Fruit fly (Drosophila melanogaster) whole organism, prepupa: ENCODE results near the gene Septin4.

Experiments
- CG15336 ChIP-seq: fragments of 200-800 bp; sonication (Bioruptor generic); IDR thresholded peaks from 2 replicates; pipeline ENCODE4 v1.3.6; 2022; ENCODE audit warnings: missing biosample characterization, missing genetic modification characterization
- CG34406 ChIP-seq: fragments of 200-800 bp; sonication (Bioruptor generic); optimal IDR thresholded peaks from 3 replicates; lab custom pipeline; 2016; ENCODE audit warnings: missing biosample characterization, missing genetic modification characterization
- CG7368 ChIP-seq: fragments of 200-800 bp; sonication (Bioruptor generic); optimal IDR thresholded peaks from 3 replicates; lab custom pipeline; 2016; ENCODE audit warnings: missing biosample characterization, missing genetic modification characterization
- Eip93F ChIP-seq: fragments of 200-800 bp; sonication (Bioruptor generic); optimal IDR thresholded peaks from 2 replicates; lab custom pipeline; 2016; ENCODE audit warnings: missing biosample characterization, mild to moderate bottlenecking, missing genetic modification characterization
- Ets96B ChIP-seq: fragments of 200-800 bp; optimal IDR thresholded peaks from 2 replicates; lab custom pipeline; 2019; ENCODE audit warnings: missing biosample characterization, mild to moderate bottlenecking, missing genetic modification characterization, moderate library complexity
- Lpt ChIP-seq: fragments of 200-800 bp; sonication (Bioruptor generic); optimal IDR thresholded peaks from 3 replicates; lab custom pipeline; 2016; ENCODE audit warnings: missing biosample characterization, missing genetic modification characterization
- lz ChIP-seq: fragments of 200-800 bp; sonication (Bioruptor generic); optimal IDR thresholded peaks from 3 replicates; lab custom pipeline; 2016; ENCODE audit warnings: missing biosample characterization, missing genetic modification characterization
- net ChIP-seq: fragments of 200-800 bp; sonication (Bioruptor generic); optimal IDR thresholded peaks from 3 replicates; lab custom pipeline; 2016; ENCODE audit warnings: missing biosample characterization, missing genetic modification characterization
- salr ChIP-seq, 2 experiments: fragments of 200-800 bp; sonication (Bioruptor generic); optimal IDR thresholded peaks; 3 replicates each; lab custom pipeline; 2016 to 2018; ENCODE audit warnings: missing biosample characterization in 2 of 2, missing genetic modification characterization in 2 of 2, mild to moderate bottlenecking in 1 of 2
- topi ChIP-seq: fragments of 200-800 bp; sonication (Bioruptor generic); optimal IDR thresholded peaks from 3 replicates; lab custom pipeline; 2016; ENCODE audit warnings: missing biosample characterization, missing genetic modification characterization

DNA sequence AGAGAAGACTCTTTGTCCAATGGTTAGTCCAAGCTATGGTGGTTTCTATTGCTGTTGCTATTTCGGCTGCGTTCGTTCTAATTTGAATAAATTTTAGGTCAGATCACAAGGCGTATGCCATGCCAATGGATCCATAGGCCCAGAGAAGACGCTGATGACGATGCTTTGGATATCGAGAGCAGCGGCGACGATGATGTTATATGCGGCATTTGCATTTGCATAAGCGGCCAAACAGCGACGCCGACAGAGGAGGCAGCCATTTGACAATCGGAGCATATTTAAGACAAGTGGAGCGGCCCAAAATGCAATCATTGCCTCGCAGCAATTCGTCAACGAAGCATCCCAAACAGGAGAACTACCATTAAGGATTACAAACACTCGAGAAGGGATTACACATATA is 39.7 kb upstream of the Septin4 start, which contains the start of gene TwdlY:
- TF ChIP-seq Lpt = no peak
- no peak for TF ChIP-seq Ets96B (tag; lab: Kevin White, UChicago)
- no peak for TF ChIP-seq salr (GFP tag; optimal IDR thresholded peaks at IDR 0.05; lab: Kevin White, UChicago)
- TF ChIP-seq lz = no peak
- no peak for TF ChIP-seq CG34406 (GFP tag; lab: Kevin White, UChicago)
- TF ChIP-seq net = no peak
- no peak for TF ChIP-seq CG15336 (GFP tag; lab: Robert Waterston, UW)
- no peak for TF ChIP-seq CG7368 (GFP tag; lab: Kevin White, UChicago)
- TF ChIP-seq Eip93F (GFP tag; lab: Kevin White, UChicago) = no peak
- TF ChIP-seq topi = no peak
